Worm (Caenorhabditis elegans): ENCODE results near the gene C36B7.3.

C36B7.3 gene

ce11 chrX:7112589-7112988 lies 11.0 kb downstream of the C36B7.3 start, which contains the start of gene C36B7.1:
TSS of gene C36B7.1 (plus strand) at chrX:7112889.
- TF ChIP-seq him-1 (tag; optimal IDR thresholded peaks at IDR 0.05) (no peak), W03F9.2 (tag; optimal IDR thresholded peaks at IDR 0.05) (no peak), dao-5 (tag; optimal IDR thresholded peaks at IDR 0.05) (no peak)

- TF ChIP-seq dao-5 (tag; optimal IDR thresholded peaks at IDR 0.05) (no peak), him-1 (tag; optimal IDR thresholded peaks at IDR 0.05) (no peak), W03F9.2 (tag; optimal IDR thresholded peaks at IDR 0.05) (no peak)
These were observed 15.3 kb downstream of the C36B7.3 start, which contains the start of gene hen-1 for ce11 chrX:7116896-7117295. TSS of gene hen-1 (minus strand) at chrX:7116996.

- TF ChIP-seq dao-5 (tag; optimal IDR thresholded peaks at IDR 0.05) (no peak), him-1 (tag; optimal IDR thresholded peaks at IDR 0.05) (no peak), W03F9.2 (tag; optimal IDR thresholded peaks at IDR 0.05) (no peak)
These were observed 21.1 kb downstream of the C36B7.3 start for ce11 chrX:7122655-7123054.

- TF ChIP-seq dao-5 (tag; optimal IDR thresholded peaks at IDR 0.05) (no peak), W03F9.2 (tag; optimal IDR thresholded peaks at IDR 0.05) (no peak), him-1 (tag; optimal IDR thresholded peaks at IDR 0.05) (no peak)
These were observed 22.5 kb downstream of the C36B7.3 start for ce11 chrX:7124044-7124443.

- TF ChIP-seq him-1 (tag; optimal IDR thresholded peaks at IDR 0.05) (no peak), dao-5 (tag; optimal IDR thresholded peaks at IDR 0.05) (no peak), W03F9.2 (tag; optimal IDR thresholded peaks at IDR 0.05) (no peak)
These were observed 23.6 kb downstream of the C36B7.3 start for ce11 chrX:7125178-7125577.

ce11 chrX:7126348-7126747 lies 24.8 kb downstream of the C36B7.3 start, which contains the start of gene ist-1:
TSS of gene ist-1 (plus strand) at chrX:7126648.
- TF ChIP-seq W03F9.2 (tag; optimal IDR thresholded peaks at IDR 0.05) = no peak
- no peak for TF ChIP-seq dao-5 (tag; optimal IDR thresholded peaks at IDR 0.05)

ce11 chrX:7128615-7129014 lies 27.0 kb downstream of the C36B7.3 start:
- TF ChIP-seq W03F9.2 (tag; optimal IDR thresholded peaks at IDR 0.05) (no peak), dao-5 (tag; optimal IDR thresholded peaks at IDR 0.05) (no peak), him-1 (tag; optimal IDR thresholded peaks at IDR 0.05) (no peak)

- TF ChIP-seq W03F9.2 (tag; optimal IDR thresholded peaks at IDR 0.05) (no peak), him-1 (tag; optimal IDR thresholded peaks at IDR 0.05) (no peak), dao-5 (tag; optimal IDR thresholded peaks at IDR 0.05) (no peak)
These were observed 27.9 kb downstream of the C36B7.3 start for ce11 chrX:7129460-7129859.

ce11 chrX:7131206-7131605 lies 29.6 kb downstream of the C36B7.3 start:
- TF ChIP-seq dao-5 (tag; optimal IDR thresholded peaks at IDR 0.05) (no peak), W03F9.2 (tag; optimal IDR thresholded peaks at IDR 0.05) (no peak), him-1 (tag; optimal IDR thresholded peaks at IDR 0.05) (no peak)

- no peak for TF ChIP-seq dao-5 (tag; optimal IDR thresholded peaks at IDR 0.05)
- TF ChIP-seq W03F9.2 (tag; optimal IDR thresholded peaks at IDR 0.05) = no peak
- no peak for TF ChIP-seq him-1 (tag; optimal IDR thresholded peaks at IDR 0.05)
These were observed 38.0 kb downstream of the C36B7.3 start, which contains the start of gene clec-86 for ce11 chrX:7139614-7140013. TSS of gene clec-86 (plus strand) at chrX:7139875.

ce11 chrX:7140682-7141254 lies 39.2 kb downstream of the C36B7.3 start:
- TF ChIP-seq W03F9.2 (tag; optimal IDR thresholded peaks at IDR 0.05) = no peak
- no peak for TF ChIP-seq him-1 (tag; optimal IDR thresholded peaks at IDR 0.05)
- TF ChIP-seq dao-5 (tag; optimal IDR thresholded peaks at IDR 0.05) = no peak

- no peak for TF ChIP-seq dao-5 (tag; optimal IDR thresholded peaks at IDR 0.05)
- no peak for TF ChIP-seq W03F9.2 (tag; optimal IDR thresholded peaks at IDR 0.05)
- no peak for TF ChIP-seq him-1 (tag; optimal IDR thresholded peaks at IDR 0.05)
These were observed 41.9 kb downstream of the C36B7.3 start, which contains the start of gene alh-10 for ce11 chrX:7143515-7143914. TSS of gene alh-10 (minus strand) at chrX:7143641.

- TF ChIP-seq him-1 (tag; optimal IDR thresholded peaks at IDR 0.05) = no peak
- TF ChIP-seq W03F9.2 (tag; optimal IDR thresholded peaks at IDR 0.05) = no peak
- TF ChIP-seq dao-5 (tag; optimal IDR thresholded peaks at IDR 0.05) = no peak
These were observed 48.1 kb downstream of the C36B7.3 start for ce11 chrX:7149670-7150069.

- TF ChIP-seq him-1 (tag; optimal IDR thresholded peaks at IDR 0.05) = no peak
- no peak for TF ChIP-seq dao-5 (tag; optimal IDR thresholded peaks at IDR 0.05)
- no peak for TF ChIP-seq W03F9.2 (tag; optimal IDR thresholded peaks at IDR 0.05)
These were observed 49.7 kb downstream of the C36B7.3 start, which contains the start of gene lam-2 for ce11 chrX:7151189-7151857. TSS of gene lam-2 (minus strand) at chrX:7151239.

Measured in whole organism, L4/young adult.